Worm (Caenorhabditis elegans): ENCODE measurements around the gene srsx-31.

The srsx-31 gene

ce11 chrV:11214569-11214968 is 40.3 kb downstream of the srsx-31 start:
- no peak for TF ChIP-seq flt-1 (GFP tag; IDR thresholded peaks at IDR 0.05)
- TF ChIP-seq ztf-23 (GFP tag; IDR thresholded peaks at IDR 0.05) = no peak
- no peak for TF ChIP-seq T22C8.4 (GFP tag; IDR thresholded peaks at IDR 0.05)
- TF ChIP-seq ref-1 (GFP tag; conservative IDR thresholded peaks at IDR 0.05) = no peak
- TF ChIP-seq tab-1 (GFP tag; IDR thresholded peaks at IDR 0.05) = no peak
- no peak for TF ChIP-seq med-1 (GFP tag; optimal IDR thresholded peaks at IDR 0.05; ENCODE audit: insufficient read depth)
- no peak for TF ChIP-seq klf-2 (GFP tag; conservative IDR thresholded peaks at IDR 0.05)
- no peak for TF ChIP-seq cog-1 (tag; optimal IDR thresholded peaks at IDR 0.05)
- no peak for TF ChIP-seq ztf-29 (GFP tag; IDR thresholded peaks at IDR 0.05)

ce11 chrV:11211323-11211722 is 43.6 kb downstream of the srsx-31 start:
- TF ChIP-seq ref-1 (GFP tag; conservative IDR thresholded peaks at IDR 0.05) (no peak), klf-2 (GFP tag; conservative IDR thresholded peaks at IDR 0.05) (no peak), T22C8.4 (GFP tag; IDR thresholded peaks at IDR 0.05) (no peak), flt-1 (GFP tag; IDR thresholded peaks at IDR 0.05) (no peak), ztf-23 (GFP tag; IDR thresholded peaks at IDR 0.05) (no peak), tab-1 (GFP tag; IDR thresholded peaks at IDR 0.05) (no peak), cog-1 (tag; optimal IDR thresholded peaks at IDR 0.05) (no peak)

ce11 chrV:11209452-11210188 is 45.3 kb downstream of the srsx-31 start:
- TF ChIP-seq klf-2 (GFP tag; conservative IDR thresholded peaks at IDR 0.05) (no peak), med-1 (GFP tag; optimal IDR thresholded peaks at IDR 0.05; ENCODE audit: insufficient read depth) (no peak), T22C8.4 (GFP tag; IDR thresholded peaks at IDR 0.05) (no peak), tab-1 (GFP tag; IDR thresholded peaks at IDR 0.05) (no peak), ztf-23 (GFP tag; IDR thresholded peaks at IDR 0.05) (no peak), flt-1 (GFP tag; IDR thresholded peaks at IDR 0.05) (no peak), ref-1 (GFP tag; conservative IDR thresholded peaks at IDR 0.05) (no peak), cog-1 (tag; optimal IDR thresholded peaks at IDR 0.05) (no peak), ztf-29 (GFP tag; IDR thresholded peaks at IDR 0.05) (no peak)

- TF ChIP-seq klf-2 (GFP tag; conservative IDR thresholded peaks at IDR 0.05) = no peak
- no peak for TF ChIP-seq ztf-23 (GFP tag; IDR thresholded peaks at IDR 0.05)
- no peak for TF ChIP-seq T22C8.4 (GFP tag; IDR thresholded peaks at IDR 0.05)
- no peak for TF ChIP-seq tab-1 (GFP tag; IDR thresholded peaks at IDR 0.05)
- no peak for TF ChIP-seq cog-1 (tag; optimal IDR thresholded peaks at IDR 0.05)
- no peak for TF ChIP-seq ref-1 (GFP tag; conservative IDR thresholded peaks at IDR 0.05)
- TF ChIP-seq flt-1 (GFP tag; IDR thresholded peaks at IDR 0.05) = no peak
- TF ChIP-seq med-1 (GFP tag; optimal IDR thresholded peaks at IDR 0.05; ENCODE audit: insufficient read depth) = no peak
- no peak for TF ChIP-seq ztf-29 (GFP tag; IDR thresholded peaks at IDR 0.05)
Measured at ce11 chrV:11206467-11206866, 48.4 kb downstream of the srsx-31 start.

- TF ChIP-seq ztf-23 (GFP tag; IDR thresholded peaks at IDR 0.05) (no peak), T22C8.4 (GFP tag; IDR thresholded peaks at IDR 0.05) (no peak), flt-1 (GFP tag; IDR thresholded peaks at IDR 0.05) (no peak), tab-1 (GFP tag; IDR thresholded peaks at IDR 0.05) (no peak), klf-2 (GFP tag; conservative IDR thresholded peaks at IDR 0.05) (no peak), ref-1 (GFP tag; conservative IDR thresholded peaks at IDR 0.05) (no peak), ztf-29 (GFP tag; IDR thresholded peaks at IDR 0.05) (no peak), cog-1 (tag; optimal IDR thresholded peaks at IDR 0.05) (no peak), med-1 (GFP tag; optimal IDR thresholded peaks at IDR 0.05; ENCODE audit: insufficient read depth) (no peak)
Measured at ce11 chrV:11204452-11204851, 50.4 kb downstream of the srsx-31 start.

Data from whole organism, midembryonic.